Worm (Caenorhabditis elegans) whole organism, early embryonic: ENCODE measurements around the gene dcr-1.

Experiments used
- F13C5.2 ChIP-seq: sonication (generic microtip); optimal IDR thresholded peaks from 2 replicates; lab custom pipeline; 2017; ENCODE audit warnings: mild to moderate bottlenecking, missing genetic modification characterization, inconsistent platforms, missing compliant biosample characterization
- aly-1 ChIP-seq: sonication (generic microtip); optimal IDR thresholded peaks from 2 replicates; lab custom pipeline; 2016; ENCODE audit warnings: missing genetic modification characterization, missing compliant biosample characterization
- ama-1 ChIP-seq: fragments of 150-350 bp; optimal IDR thresholded peaks from 2 replicates; lab custom pipeline; 2014
- ceh-13 ChIP-seq: fragments of 200-800 bp; sonication (Bioruptor generic); optimal IDR thresholded peaks from 2 replicates; lab custom pipeline; 2018; ENCODE audit warnings: mild to moderate bottlenecking, missing genetic modification characterization, missing compliant biosample characterization
- ceh-36 ChIP-seq: sonication (generic microtip); optimal IDR thresholded peaks from 2 replicates; lab custom pipeline; 2016; ENCODE audit warnings: missing genetic modification characterization, inconsistent platforms, missing compliant biosample characterization
- flt-1 ChIP-seq: fragments of 200-800 bp; sonication (Bioruptor generic); IDR thresholded peaks from 2 replicates; pipeline ENCODE4 v1.3.6; 2022; ENCODE audit warnings: missing genetic modification characterization, missing compliant biosample characterization
- hmbx-1 ChIP-seq: sonication (generic microtip); optimal IDR thresholded peaks from 2 replicates; lab custom pipeline; 2016; ENCODE audit warnings: mild to moderate bottlenecking, missing genetic modification characterization, missing compliant biosample characterization
- pes-1 ChIP-seq: fragments of 200-800 bp; sonication (Bioruptor generic); IDR thresholded peaks from 2 replicates; pipeline ENCODE4 v1.3.6; 2022; ENCODE audit warnings: missing genetic modification reagents, missing genetic modification characterization, missing compliant biosample characterization
- sea-1 ChIP-seq: fragments of 200-800 bp; sonication (Bioruptor generic); conservative IDR thresholded peaks from 2 replicates; pipeline ENCODE4 v1.3.6; 2022; ENCODE audit warnings: missing genetic modification characterization, missing compliant biosample characterization

- TF ChIP-seq ama-1 (lab: Kevin White, UChicago) (no peak), pes-1 (no peak), hmbx-1 (tag; lab: Kevin White, UChicago) (no peak), sea-1 (GFP tag; lab: Robert Waterston, UW) (no peak), F13C5.2 (tag; lab: Kevin White, UChicago) (no peak), flt-1 (GFP tag; lab: Robert Waterston, UW) (no peak), ceh-36 (tag; lab: Kevin White, UChicago) (no peak), ceh-13 (GFP tag; lab: Kevin White, UChicago) (no peak), aly-1 (tag; lab: Kevin White, UChicago) (no peak)
Measured at ce11 chrIII:8121923-8122322, 41.8 kb upstream of the dcr-1 start.
